Fruit fly (Drosophila melanogaster): ENCODE results near the gene CG42740.

Gene CG42740

DNA sequence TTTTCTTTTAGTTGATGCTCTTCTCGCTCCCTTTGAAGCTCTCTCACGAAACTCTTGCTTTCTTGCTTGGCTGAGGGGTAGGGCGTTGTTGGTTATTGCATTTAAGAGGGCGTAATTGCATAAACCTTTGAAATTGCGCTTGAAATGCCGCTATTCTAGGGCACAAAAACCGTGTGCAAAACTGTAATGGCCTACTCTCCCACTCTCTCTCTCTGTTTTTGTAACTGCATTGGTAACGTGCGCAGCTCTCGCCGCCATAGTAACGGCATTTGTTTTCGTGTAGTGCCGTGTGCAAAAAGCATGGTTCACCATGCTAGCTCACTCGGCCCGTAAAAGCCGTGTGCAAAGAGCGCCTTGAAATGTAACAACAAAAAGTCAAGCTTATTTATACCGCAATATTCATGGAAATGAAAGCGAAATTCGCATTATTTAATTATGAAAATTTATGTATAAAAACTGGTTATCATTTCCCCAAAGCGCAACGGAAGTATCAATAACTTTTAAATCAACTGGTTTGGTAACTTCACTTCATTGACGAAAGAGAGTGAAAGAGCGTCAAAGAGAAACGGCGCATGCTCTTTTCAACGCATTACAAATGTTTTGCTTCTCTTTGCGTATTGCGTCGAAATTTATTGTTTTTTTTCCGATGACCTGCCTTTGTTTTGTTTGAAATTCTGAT is 35.9 kb downstream of the CG42740 start (continued):
- TF ChIP-seq CG1832 (GFP tag; optimal IDR thresholded peaks at IDR 0.05) (no peak), H2.0 (GFP tag; IDR thresholded peaks at IDR 0.05) (no peak), Nf-YC (tag; optimal IDR thresholded peaks at IDR 0.05) (peak; percentile 12), CG4424 (GFP tag; optimal IDR thresholded peaks at IDR 0.05) (no peak), CkIIα-i1 (GFP tag; IDR thresholded peaks at IDR 0.05) (no peak), phol (tag; optimal IDR thresholded peaks at IDR 0.05) (peak; percentile 43), CG10431 (GFP tag; optimal IDR thresholded peaks at IDR 0.05) (no peak), CG32532 (GFP tag; IDR thresholded peaks at IDR 0.05) (no peak; the same call in 1 of the 2 replicates), Oaz (GFP tag; IDR thresholded peaks at IDR 0.05) (no peak), Gug (GFP tag; IDR thresholded peaks at IDR 0.05) (no peak), CG3847 (GFP tag; IDR thresholded peaks at IDR 0.05) (no peak), CG3281 (GFP tag; optimal IDR thresholded peaks at IDR 0.05) (no peak), eyg (GFP tag; optimal IDR thresholded peaks at IDR 0.05) (no peak), odd (GFP tag; optimal IDR thresholded peaks at IDR 0.05) (no peak), nom (GFP tag; optimal IDR thresholded peaks at IDR 0.05) (peak; percentile 57), HmgZ (tag; optimal IDR thresholded peaks at IDR 0.05) (peak; percentile 23), CG10274 (GFP tag; optimal IDR thresholded peaks at IDR 0.05) (no peak), scrt (GFP tag; optimal IDR thresholded peaks at IDR 0.05) (peak; percentile 4), bowl (GFP tag; IDR thresholded peaks at IDR 0.05) (no peak), jigr1 (GFP tag; IDR thresholded peaks at IDR 0.05) (no peak), CG16815 (GFP tag; optimal IDR thresholded peaks at IDR 0.05) (no peak), Nf-YA (GFP tag; IDR thresholded peaks at IDR 0.05) (no peak), CG9876 (GFP tag; optimal IDR thresholded peaks at IDR 0.05) (no peak), Med (GFP tag) (peak; percentile 61), pita (GFP tag; optimal IDR thresholded peaks at IDR 0.05) (no peak), CG17328 (GFP tag; IDR thresholded peaks at IDR 0.05) (no peak), lola (GFP tag; optimal IDR thresholded peaks at IDR 0.05) (no peak), chm (GFP tag; IDR thresholded peaks at IDR 0.05) (no peak), MBD-R2 (GFP tag; IDR thresholded peaks at IDR 0.05) (no peak), lbe (GFP tag; optimal IDR thresholded peaks at IDR 0.05) (peak; percentile 5), Ada2b (GFP tag; IDR thresholded peaks at IDR 0.05) (no peak), CG7928 (GFP tag; optimal IDR thresholded peaks at IDR 0.05) (no peak), CG14014 (GFP tag; IDR thresholded peaks at IDR 0.05) (no peak), CG15011 (GFP tag; optimal IDR thresholded peaks at IDR 0.05) (no peak), CG8478 (optimal IDR thresholded peaks at IDR 0.05) (no peak), YL-1 (GFP tag; optimal IDR thresholded peaks at IDR 0.05) (peak; percentile 14), Jarid2 (GFP tag; optimal IDR thresholded peaks at IDR 0.05) (no peak), Aef1 (GFP tag; IDR thresholded peaks at IDR 0.05) (no peak), nau (GFP tag; optimal IDR thresholded peaks at IDR 0.05) (no peak), sna (GFP tag; IDR thresholded peaks at IDR 0.05; ENCODE audit: partially characterized antibody) (peak; percentile 40; the same call in 1 of the 2 replicates), eve (GFP tag; optimal IDR thresholded peaks at IDR 0.05) (peak in 1 of 2 experiments; percentile 68), CG10462 (GFP tag; optimal IDR thresholded peaks at IDR 0.05) (peak; percentile 75), seq (GFP tag; IDR thresholded peaks at IDR 0.05) (no peak), ttk (GFP tag; IDR thresholded peaks at IDR 0.05) (no peak), GATAe (GFP tag; conservative IDR thresholded peaks at IDR 0.05) (no peak), Hr39 (optimal IDR thresholded peaks at IDR 0.05) (no peak), lilli (GFP tag; optimal IDR thresholded peaks at IDR 0.05) (no peak), CG14965 (GFP tag; optimal IDR thresholded peaks at IDR 0.05; ENCODE audit: borderline replicate concordance) (no peak), bcd (GFP tag; optimal IDR thresholded peaks at IDR 0.05) (no peak), gcm2 (GFP tag; optimal IDR thresholded peaks at IDR 0.05) (no peak), Ptx1 (GFP tag; IDR thresholded peaks at IDR 0.05) (no peak), gsb-n (tag; optimal IDR thresholded peaks at IDR 0.05) (no peak)

Data from whole organism, embryonic.